Fruit fly (Drosophila melanogaster): Measurements from ENCODE around the gene Ir31a.

- TF ChIP-seq CG8478 (optimal IDR thresholded peaks at IDR 0.05) (no peak), CTCF (optimal IDR thresholded peaks at IDR 0.05) (no peak)
Observed at dm6 chr2L:10372297-10372696, 33.1 kb upstream of the Ir31a start.
